In the genomic region with DNA sequence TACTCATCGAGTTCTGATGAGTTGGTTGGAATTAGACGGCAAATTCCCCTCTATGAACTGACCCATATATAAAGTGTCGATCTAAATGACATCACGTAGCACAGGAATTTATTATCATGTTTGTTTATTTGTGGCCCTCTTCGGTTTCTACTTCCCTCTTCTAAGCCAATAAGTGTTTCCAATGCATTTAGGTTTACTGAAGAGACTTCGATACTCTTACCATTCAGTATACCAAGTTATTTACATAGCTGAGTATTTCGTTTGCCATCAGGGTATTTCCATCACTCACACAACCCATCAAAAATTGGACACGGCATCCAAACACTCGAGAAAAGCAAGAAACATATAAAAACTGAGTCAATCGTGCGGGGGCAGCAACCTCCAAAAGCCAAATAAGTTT, we compare ENCODE assay signal across 4 fruit fly cellular contexts.
A peak's percentile ranks its signal among the peaks of the same experiment; 100 is the strongest.
TF ChIP-seq lines count a peak whose summit lies in the region.

No protein-coding gene starts in this region.

- TF ChIP-seq CTCF in whole organism, embryonic (GFP tag; optimal IDR thresholded peaks at IDR 0.05; lab: Kevin White, UChicago) = no peak

TF ChIP-seq in whole organism, adult, 20 proteins besides CTCF, POLR2A, EP300 and RAD21:
- TF ChIP-seq cnc (optimal IDR thresholded peaks at IDR 0.05; lab: Kevin White, UChicago) = no peak
- TF ChIP-seq Hr96 (GFP tag; optimal IDR thresholded peaks at IDR 0.05; lab: Kevin White, UChicago) = no peak
- TF ChIP-seq Crg-1 (GFP tag; optimal IDR thresholded peaks at IDR 0.05; lab: Kevin White, UChicago) = no peak
- TF ChIP-seq kay (GFP tag; lab: Kevin White, UChicago; ENCODE audit: borderline replicate concordance) = peak; percentile 9
TF ChIP-seq in whole organism, adult: peak in this region for 1.

TF ChIP-seq in whole organism, embryonic, 481 proteins besides CTCF, POLR2A, EP300 and RAD21 (continues in another document):
- TF ChIP-seq CG1603 (tag; optimal IDR thresholded peaks at IDR 0.05; lab: Kevin White, UChicago) (peak; percentile 14), ATbp (GFP tag; optimal IDR thresholded peaks at IDR 0.05; lab: Kevin White, UChicago) (peak; percentile 36), CG10431 (GFP tag; optimal IDR thresholded peaks at IDR 0.05; lab: Kevin White, UChicago) (no peak), lab (GFP tag; optimal IDR thresholded peaks at IDR 0.05; lab: Kevin White, UChicago) (no peak), Med (GFP tag; lab: Kevin White, UChicago) (peak; percentile 53), CG15601 (tag; optimal IDR thresholded peaks at IDR 0.05; lab: Kevin White, UChicago) (peak; percentile 21), CG11247 (GFP tag; IDR thresholded peaks at IDR 0.05; lab: Robert Waterston, UW) (no peak), CG2678 (tag; optimal IDR thresholded peaks at IDR 0.05; lab: Kevin White, UChicago) (peak; percentile 18), Oli (tag; optimal IDR thresholded peaks at IDR 0.05; lab: Kevin White, UChicago) (peak; percentile 14), gsb-n (tag; optimal IDR thresholded peaks at IDR 0.05; lab: Kevin White, UChicago) (peak; percentile 46), CG8290 (GFP tag; optimal IDR thresholded peaks at IDR 0.05; lab: Kevin White, UChicago) (no peak), CG8290 (tag; optimal IDR thresholded peaks at IDR 0.05; lab: Kevin White, UChicago) (no peak), bsh (GFP tag; optimal IDR thresholded peaks at IDR 0.05; lab: Kevin White, UChicago) (peak in 1 of 2 experiments; percentile 27), row (GFP tag; IDR thresholded peaks at IDR 0.05; lab: Robert Waterston, UW) (peak; percentile 33; the same call in 2 of the 3 replicates), CG2199 (GFP tag; IDR thresholded peaks at IDR 0.05; lab: Robert Waterston, UW) (0 out of 3 replicates have a peak, but pooled peaks have one; percentile 40), Ptx1 (GFP tag; IDR thresholded peaks at IDR 0.05; lab: Robert Waterston, UW) (no peak), CG1233 (GFP tag; optimal IDR thresholded peaks at IDR 0.05; lab: Kevin White, UChicago) (peak; percentile 18), CG2120 (GFP tag; optimal IDR thresholded peaks at IDR 0.05; lab: Kevin White, UChicago) (no peak), sr (GFP tag; IDR thresholded peaks at IDR 0.05; lab: Robert Waterston, UW) (0 out of 3 replicates have a peak, but pooled peaks have one; percentile 47), CG13894 (tag; optimal IDR thresholded peaks at IDR 0.05; lab: Kevin White, UChicago) (peak; percentile 12), sqz (GFP tag; optimal IDR thresholded peaks at IDR 0.05; lab: Kevin White, UChicago) (peak; percentile 16), NfI (GFP tag; optimal IDR thresholded peaks at IDR 0.05; lab: Kevin White, UChicago) (peak; percentile 25), gem (tag; optimal IDR thresholded peaks at IDR 0.05; lab: Kevin White, UChicago) (peak; percentile 15), twi (tag; optimal IDR thresholded peaks at IDR 0.05; lab: Kevin White, UChicago) (no peak), Vsx1 (GFP tag; optimal IDR thresholded peaks at IDR 0.05; lab: Kevin White, UChicago) (peak; percentile 30), sd (tag; optimal IDR thresholded peaks at IDR 0.05; lab: Kevin White, UChicago) (peak; percentile 68), CG32532 (GFP tag; IDR thresholded peaks at IDR 0.05; lab: Robert Waterston, UW) (no peak)

TF ChIP-seq in whole organism, prepupa, 60 proteins besides CTCF, POLR2A, EP300 and RAD21:
- TF ChIP-seq fkh (GFP tag; optimal IDR thresholded peaks at IDR 0.05; lab: Kevin White, UChicago) (peak; percentile 63), CG32006 (GFP tag; optimal IDR thresholded peaks at IDR 0.05; lab: Kevin White, UChicago) (peak; percentile 6), Blimp-1 (GFP tag; optimal IDR thresholded peaks at IDR 0.05; lab: Kevin White, UChicago) (no peak)

TF ChIP-seq in whole organism, pupa, 21 proteins besides CTCF, POLR2A, EP300 and RAD21:
- no peak for TF ChIP-seq Pif1A (GFP tag; optimal IDR thresholded peaks at IDR 0.05; lab: Kevin White, UChicago)
- 0 out of 3 replicates have a peak, but pooled peaks have one; percentile 13 for TF ChIP-seq CG4496 (GFP tag; IDR thresholded peaks at IDR 0.05; lab: Robert Waterston, UW)
